Worm (Caenorhabditis elegans) whole organism, L1 larva: Measurements from ENCODE around the gene ggtb-1.

Experiments
- nhr-76 ChIP-seq: sonication (generic microtip); optimal IDR thresholded peaks from 2 replicates; lab custom pipeline; 2017; ENCODE audit warnings: missing biosample characterization, missing genetic modification characterization
- snpc-4 ChIP-seq: fragments of 150-350 bp; optimal IDR thresholded peaks from 2 replicates; lab custom pipeline; 2014; ENCODE audit warnings: missing biosample characterization, missing genetic modification characterization

ce11 chrIII:7146341-7146740 is 12.8 kb downstream of the ggtb-1 start:
- TF ChIP-seq snpc-4 = no peak
- no peak for TF ChIP-seq nhr-76 (tag; lab: Kevin White, UChicago)
